Worm (Caenorhabditis elegans): ENCODE data around the gene srv-5.

ce11 chrX:4222779-4223387 is 29.3 kb upstream of the srv-5 start:
- peak; percentile 35 for TF ChIP-seq nfya-1 (tag; optimal IDR thresholded peaks at IDR 0.05)
- no peak for TF ChIP-seq ztf-16 (tag; optimal IDR thresholded peaks at IDR 0.05)
- TF ChIP-seq ceh-34 (tag; optimal IDR thresholded peaks at IDR 0.05) = peak; percentile 68
- no peak for TF ChIP-seq ceh-45 (GFP tag; IDR thresholded peaks at IDR 0.05)
- peak; percentile 3 for TF ChIP-seq madf-2 (tag; optimal IDR thresholded peaks at IDR 0.05)
- TF ChIP-seq pax-1 (tag; optimal IDR thresholded peaks at IDR 0.05) = peak; percentile 89
- TF ChIP-seq pha-2 (tag; optimal IDR thresholded peaks at IDR 0.05) = no peak
- TF ChIP-seq pha-4 (tag; optimal IDR thresholded peaks at IDR 0.05) = no peak
- TF ChIP-seq npax-4 (tag; optimal IDR thresholded peaks at IDR 0.05) = no peak
- TF ChIP-seq ceh-2 (tag; optimal IDR thresholded peaks at IDR 0.05) = peak; percentile 44
- TF ChIP-seq nhr-232 (tag; optimal IDR thresholded peaks at IDR 0.05) = no peak
- TF ChIP-seq gmeb-2 (tag; optimal IDR thresholded peaks at IDR 0.05) = no peak
